Fruit fly (Drosophila melanogaster): ENCODE results near the gene CG32269.

Gene CG32269

dm6 chr3L:3178530-3179096 lies 30.2 kb downstream of the CG32269 start, which contains the start of the genes MnM and Girdin (continued):
- TF ChIP-seq dmrt11E (tag; optimal IDR thresholded peaks at IDR 0.05), result peak; percentile 38
- no peak for TF ChIP-seq CG17568 (GFP tag; optimal IDR thresholded peaks at IDR 0.05)
- no peak for TF ChIP-seq jing (GFP tag; optimal IDR thresholded peaks at IDR 0.05)
- TF ChIP-seq knrl (GFP tag; IDR thresholded peaks at IDR 0.05; ENCODE audit: partially characterized antibody), result peak; percentile 88
- TF ChIP-seq CG12071 (GFP tag; optimal IDR thresholded peaks at IDR 0.05), result no peak
- TF ChIP-seq Gsc (GFP tag; IDR thresholded peaks at IDR 0.05), result no peak
- TF ChIP-seq CG9727 (GFP tag; optimal IDR thresholded peaks at IDR 0.05), result peak; percentile 46
- TF ChIP-seq gsb (GFP tag; IDR thresholded peaks at IDR 0.05), result no peak
- 0 out of 2 replicates have a peak, but pooled peaks have one; percentile 49 for TF ChIP-seq CG42726 (GFP tag; IDR thresholded peaks at IDR 0.05; ENCODE audit: partially characterized antibody)
- TF ChIP-seq CG3995 (GFP tag; optimal IDR thresholded peaks at IDR 0.05), result peak; percentile 86
- TF ChIP-seq CG32772 (GFP tag; IDR thresholded peaks at IDR 0.05), result peak; percentile 44; the same call in 1 of the 2 replicates
- no peak for TF ChIP-seq Vsx1 (GFP tag; optimal IDR thresholded peaks at IDR 0.05)
- peak; percentile 88 for TF ChIP-seq sna (GFP tag; IDR thresholded peaks at IDR 0.05; ENCODE audit: partially characterized antibody)
- TF ChIP-seq grn (GFP tag; optimal IDR thresholded peaks at IDR 0.05), result no peak
- no peak for TF ChIP-seq onecut (GFP tag; IDR thresholded peaks at IDR 0.05)
- TF ChIP-seq Oaz (GFP tag; IDR thresholded peaks at IDR 0.05), result no peak
- TF ChIP-seq CG31441 (GFP tag; IDR thresholded peaks at IDR 0.05), result no peak
- peak; percentile 67 to 69 for TF ChIP-seq Pdp1 (GFP tag; optimal IDR thresholded peaks at IDR 0.05)
- peak; percentile 74; the same call in 2 of the 3 replicates for TF ChIP-seq CG34224 (GFP tag; IDR thresholded peaks at IDR 0.05; ENCODE audit: partially characterized antibody)
- peak; percentile 33 for TF ChIP-seq stwl (tag; optimal IDR thresholded peaks at IDR 0.05)
- TF ChIP-seq CG7963 (GFP tag; IDR thresholded peaks at IDR 0.05; ENCODE audit: partially characterized antibody), result 0 out of 3 replicates have a peak, but pooled peaks have one; percentile 43
- TF ChIP-seq stc (GFP tag; IDR thresholded peaks at IDR 0.05), result no peak
- TF ChIP-seq ewg (GFP tag; optimal IDR thresholded peaks at IDR 0.05), result peak; percentile 10
- TF ChIP-seq ap (GFP tag; IDR thresholded peaks at IDR 0.05), result no peak
- TF ChIP-seq CG15269 (tag; optimal IDR thresholded peaks at IDR 0.05), result no peak
- 0 out of 3 replicates have a peak, but pooled peaks have one; percentile 21 for TF ChIP-seq Aef1 (GFP tag; IDR thresholded peaks at IDR 0.05)
- no peak for TF ChIP-seq run (tag; optimal IDR thresholded peaks at IDR 0.05)
- no peak for TF ChIP-seq CG7745 (tag; optimal IDR thresholded peaks at IDR 0.05)
- no peak for TF ChIP-seq CG14667 (GFP tag; IDR thresholded peaks at IDR 0.05)
- TF ChIP-seq sob (GFP tag; IDR thresholded peaks at IDR 0.05), result peak; percentile 62
- TF ChIP-seq CG4854 (GFP tag; optimal IDR thresholded peaks at IDR 0.05), result no peak
- TF ChIP-seq CG9797 (GFP tag; optimal IDR thresholded peaks at IDR 0.05), result peak; percentile 50
- no peak for TF ChIP-seq sr (GFP tag; IDR thresholded peaks at IDR 0.05)
- TF ChIP-seq CG18764 (GFP tag; optimal IDR thresholded peaks at IDR 0.05), result peak; percentile 32
- TF ChIP-seq BEAF-32 (GFP tag; optimal IDR thresholded peaks at IDR 0.05), result peak; percentile 96
- peak; percentile 75 for TF ChIP-seq CG14710 (tag; optimal IDR thresholded peaks at IDR 0.05)
- TF ChIP-seq CG4282 (GFP tag; optimal IDR thresholded peaks at IDR 0.05), result no peak
- peak; percentile 75 for TF ChIP-seq maf-S (GFP tag; optimal IDR thresholded peaks at IDR 0.05)
- peak; percentile 99 for TF ChIP-seq Sin3A (optimal IDR thresholded peaks at IDR 0.05)
- no peak for TF ChIP-seq CG8281 (tag; optimal IDR thresholded peaks at IDR 0.05)
- peak; percentile 19 for TF ChIP-seq YL-1 (GFP tag; optimal IDR thresholded peaks at IDR 0.05)
- TF ChIP-seq CG13287 (GFP tag; IDR thresholded peaks at IDR 0.05; ENCODE audit: partially characterized antibody), result peak; percentile 89
- no peak for TF ChIP-seq ase (GFP tag; IDR thresholded peaks at IDR 0.05)
- TF ChIP-seq bigmax (GFP tag; optimal IDR thresholded peaks at IDR 0.05), result no peak
- TF ChIP-seq CG17385 (GFP tag; optimal IDR thresholded peaks at IDR 0.05), result no peak
- TF ChIP-seq CG10321 (GFP tag; IDR thresholded peaks at IDR 0.05), result no peak
- peak; percentile 39 for TF ChIP-seq Camta (GFP tag; optimal IDR thresholded peaks at IDR 0.05)
- TF ChIP-seq so (GFP tag; IDR thresholded peaks at IDR 0.05), result no peak
- peak; percentile 63 for TF ChIP-seq gro (GFP tag; optimal IDR thresholded peaks at IDR 0.05)
- peak; percentile 39 for TF ChIP-seq Tbp (GFP tag; optimal IDR thresholded peaks at IDR 0.05)
